Fruit fly (Drosophila melanogaster) whole organism: ENCODE results near the gene Sema5c.

ENCODE experiments used
- Dll ChIP-seq: fragments of >200 bp; optimal IDR thresholded peaks from 2 replicates; lab custom pipeline; 2017
- pan ChIP-seq: fragments of >200 bp; optimal IDR thresholded peaks from 2 replicates; lab custom pipeline; 2017

dm6 chr3L:12040313-12040924 is 41.2 kb downstream of the Sema5c start:
- no peak for TF ChIP-seq pan (lab: Kevin White, UChicago)
- TF ChIP-seq Dll (lab: Kevin White, UChicago) = no peak
